Worm (Caenorhabditis elegans) whole organism, mixed stage, embryonic: ENCODE data around the gene rpn-2.

Experiments used
- M03D4.4 ChIP-seq: sonication (generic microtip); optimal IDR thresholded peaks from 2 replicates; lab custom pipeline; 2017; ENCODE audit warnings: mild to moderate bottlenecking, missing genetic modification characterization, missing compliant biosample characterization
- bed-3 ChIP-seq: fragments of 200-800 bp; sonication (Bioruptor generic); optimal IDR thresholded peaks from 3 replicates; lab custom pipeline; 2018; ENCODE audit warnings: mild to moderate bottlenecking, missing genetic modification characterization, moderate library complexity, missing compliant biosample characterization
- blmp-1 ChIP-seq: fragments of 150-350 bp; optimal IDR thresholded peaks from 2 replicates; lab custom pipeline; 2014; ENCODE audit warnings: missing biosample characterization, missing genetic modification characterization
- ceh-39 ChIP-seq: fragments of 150-350 bp; optimal IDR thresholded peaks from 2 replicates; lab custom pipeline; 2014; ENCODE audit warnings: missing biosample characterization, missing genetic modification characterization
- ceh-43 ChIP-seq: fragments of 200-800 bp; sonication (Bioruptor generic); optimal IDR thresholded peaks from 2 replicates; lab custom pipeline; 2018; ENCODE audit warnings: mild to moderate bottlenecking, missing genetic modification characterization, moderate library complexity, missing compliant biosample characterization
- ceh-83 ChIP-seq: fragments of 200-800 bp; sonication (Bioruptor generic); optimal IDR thresholded peaks from 2 replicates; lab custom pipeline; 2018; ENCODE audit warnings: mild to moderate bottlenecking, missing genetic modification characterization, missing compliant biosample characterization
- ces-1 ChIP-seq: fragments of 150-350 bp; optimal IDR thresholded peaks from 2 replicates; lab custom pipeline; 2014; ENCODE audit warnings: missing biosample characterization, missing genetic modification reagents, missing genetic modification characterization
- cnd-1 ChIP-seq: fragments of 200-800 bp; sonication (Bioruptor generic); optimal IDR thresholded peaks from 2 replicates; lab custom pipeline; 2018; ENCODE audit warnings: mild to moderate bottlenecking, missing genetic modification characterization, missing compliant biosample characterization
- drap-1 ChIP-seq: fragments of 200-800 bp; sonication (Bioruptor generic); optimal IDR thresholded peaks from 3 replicates; lab custom pipeline; 2018; ENCODE audit warnings: mild to moderate bottlenecking, missing genetic modification characterization, missing compliant biosample characterization
- elt-1 ChIP-seq: sonication (generic microtip); optimal IDR thresholded peaks from 2 replicates; lab custom pipeline; 2017; ENCODE audit warnings: missing genetic modification characterization, mild to moderate bottlenecking, missing compliant biosample characterization, antibody characterized with exemption, moderate library complexity, borderline replicate concordance; ENCODE audit not compliant: insufficient read depth
- elt-3 ChIP-seq: fragments of 150-350 bp; optimal IDR thresholded peaks from 2 replicates; lab custom pipeline; 2014; ENCODE audit warnings: missing biosample characterization, missing genetic modification characterization
- flh-1 ChIP-seq: fragments of 200-800 bp; sonication (Bioruptor generic); optimal IDR thresholded peaks from 2 replicates; lab custom pipeline; 2018; ENCODE audit warnings: mild to moderate bottlenecking, missing genetic modification characterization, moderate library complexity, missing compliant biosample characterization
- ham-2 ChIP-seq: fragments of 200-800 bp; sonication (Bioruptor generic); optimal IDR thresholded peaks from 2 replicates; lab custom pipeline; 2018; ENCODE audit warnings: mild to moderate bottlenecking, missing genetic modification characterization, missing compliant biosample characterization
- hlh-1 ChIP-seq: fragments of 150-350 bp; optimal IDR thresholded peaks from 2 replicates; lab custom pipeline; 2014; ENCODE audit warnings: missing biosample characterization, missing genetic modification reagents, missing genetic modification characterization
- lin-13 ChIP-seq: fragments of 150-350 bp; optimal IDR thresholded peaks from 2 replicates; lab custom pipeline; 2014; ENCODE audit warnings: missing biosample characterization, missing genetic modification characterization
- lin-32 ChIP-seq: fragments of 200-800 bp; sonication (Bioruptor generic); optimal IDR thresholded peaks from 2 replicates; lab custom pipeline; 2018; ENCODE audit warnings: mild to moderate bottlenecking, missing genetic modification characterization, missing compliant biosample characterization
- lsy-2 ChIP-seq: fragments of 150-350 bp; optimal IDR thresholded peaks from 2 replicates; lab custom pipeline; 2014; ENCODE audit warnings: missing biosample characterization, missing genetic modification characterization
- mab-5 ChIP-seq: fragments of 150-350 bp; optimal IDR thresholded peaks from 2 replicates; lab custom pipeline; 2014; ENCODE audit warnings: missing biosample characterization, missing genetic modification characterization
- mep-1 ChIP-seq: fragments of 150-350 bp; optimal IDR thresholded peaks from 2 replicates; lab custom pipeline; 2017; ENCODE audit warnings: missing biosample characterization, missing genetic modification reagents, missing genetic modification characterization, inconsistent platforms
- mls-2 ChIP-seq: sonication (generic microtip); optimal IDR thresholded peaks from 2 replicates; lab custom pipeline; 2016; ENCODE audit warnings: mild to moderate bottlenecking, missing genetic modification characterization, moderate library complexity, missing compliant biosample characterization
- nhr-12 ChIP-seq: fragments of 150-350 bp; optimal IDR thresholded peaks from 2 replicates; lab custom pipeline; 2014; ENCODE audit warnings: missing biosample characterization, missing genetic modification characterization
- nhr-2 ChIP-seq: fragments of 150-350 bp; optimal IDR thresholded peaks from 2 replicates; lab custom pipeline; 2014; ENCODE audit warnings: missing biosample characterization, missing genetic modification characterization
- nhr-237 ChIP-seq: fragments of 150-350 bp; optimal IDR thresholded peaks from 2 replicates; lab custom pipeline; 2014; ENCODE audit warnings: missing biosample characterization, missing genetic modification characterization
- nhr-28 ChIP-seq: fragments of 150-350 bp; optimal IDR thresholded peaks from 2 replicates; lab custom pipeline; 2014; ENCODE audit warnings: missing biosample characterization, missing genetic modification characterization
- nhr-76 ChIP-seq: sonication (generic microtip); optimal IDR thresholded peaks from 2 replicates; lab custom pipeline; 2017; ENCODE audit warnings: missing biosample characterization, missing genetic modification characterization
- pha-4 ChIP-seq: fragments of 150-350 bp; optimal IDR thresholded peaks from 2 replicates; lab custom pipeline; 2018; ENCODE audit warnings: missing biosample characterization, missing genetic modification reagents, missing genetic modification characterization
- sem-2 ChIP-seq: fragments of 200-800 bp; sonication (Bioruptor generic); optimal IDR thresholded peaks from 2 replicates; lab custom pipeline; 2018; ENCODE audit warnings: mild to moderate bottlenecking, missing genetic modification characterization, missing compliant biosample characterization
- snpc-4 ChIP-seq: fragments of 150-350 bp; optimal IDR thresholded peaks from 2 replicates; lab custom pipeline; 2014; ENCODE audit warnings: missing biosample characterization, missing genetic modification characterization
- sptf-1 ChIP-seq: sonication (generic microtip); optimal IDR thresholded peaks from 2 replicates; lab custom pipeline; 2017; ENCODE audit warnings: mild to moderate bottlenecking, missing genetic modification characterization, moderate library complexity, missing compliant biosample characterization
- tbx-8 ChIP-seq: fragments of 200-800 bp; sonication (Bioruptor generic); optimal IDR thresholded peaks from 2 replicates; lab custom pipeline; 2018; ENCODE audit warnings: mild to moderate bottlenecking, missing genetic modification characterization, moderate library complexity, missing compliant biosample characterization
- unc-120 ChIP-seq: sonication (generic microtip); optimal IDR thresholded peaks from 2 replicates; lab custom pipeline; 2017; ENCODE audit warnings: missing genetic modification characterization, missing compliant biosample characterization; ENCODE audit not compliant: poor library complexity, severe bottlenecking
- unc-39 ChIP-seq: fragments of 150-350 bp; optimal IDR thresholded peaks from 2 replicates; lab custom pipeline; 2014; ENCODE audit warnings: missing biosample characterization, missing genetic modification characterization
- unc-62 ChIP-seq: fragments of 150-350 bp; optimal IDR thresholded peaks from 2 replicates; lab custom pipeline; 2014; ENCODE audit warnings: missing biosample characterization, missing genetic modification reagents, missing genetic modification characterization
- zip-8 ChIP-seq: fragments of 150-350 bp; optimal IDR thresholded peaks from 2 replicates; lab custom pipeline; 2014; ENCODE audit warnings: missing biosample characterization, missing genetic modification characterization
- ztf-11 ChIP-seq: fragments of 150-350 bp; optimal IDR thresholded peaks from 2 replicates; lab custom pipeline; 2014; ENCODE audit warnings: missing biosample characterization, missing genetic modification characterization

Gene rpn-2

DNA sequence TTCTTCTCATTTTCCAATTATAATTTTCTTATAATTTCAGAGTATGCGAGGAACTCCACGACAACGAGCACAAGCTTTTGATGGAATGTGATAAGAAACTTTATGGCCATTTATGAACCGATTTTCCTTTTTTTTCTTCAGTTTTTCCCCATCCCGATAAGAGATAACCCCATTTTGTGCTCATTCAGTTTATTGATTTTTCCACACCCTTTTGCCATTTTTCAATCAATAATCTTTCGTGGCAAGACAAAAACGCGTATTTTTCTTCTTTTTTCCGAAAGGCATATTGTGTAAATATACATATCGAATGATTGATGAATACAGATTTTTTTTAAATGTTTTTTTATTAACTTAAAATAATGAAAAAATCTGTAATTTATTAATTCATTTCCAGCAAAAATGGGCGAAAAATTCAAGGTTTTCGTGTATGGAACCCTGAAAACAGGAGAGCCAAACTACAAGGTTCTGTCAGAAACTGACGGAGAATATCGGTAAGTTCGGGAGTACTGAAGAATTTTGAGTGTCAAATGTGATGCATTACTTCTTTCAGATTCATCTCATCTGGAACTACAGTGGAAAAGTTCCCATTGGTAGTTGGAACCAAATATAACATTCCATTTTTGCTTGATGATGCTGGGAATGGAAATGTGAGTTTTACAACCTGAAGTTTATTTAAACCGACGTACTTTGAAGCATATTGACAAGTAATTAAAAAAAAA, 34.6 kb upstream of the rpn-2 start, which contains the start of gene F42A10.9:
TSS of gene F42A10.9 (plus strand) at position 321 of the 719 bp plus-strand sequence.
- TF ChIP-seq sem-2 (GFP tag; lab: Kevin White, UChicago) (no peak), lsy-2 (tag; lab: Kevin White, UChicago) (no peak), lin-13 (tag; lab: Kevin White, UChicago) (no peak), nhr-2 (tag; lab: Kevin White, UChicago) (no peak)

DNA sequence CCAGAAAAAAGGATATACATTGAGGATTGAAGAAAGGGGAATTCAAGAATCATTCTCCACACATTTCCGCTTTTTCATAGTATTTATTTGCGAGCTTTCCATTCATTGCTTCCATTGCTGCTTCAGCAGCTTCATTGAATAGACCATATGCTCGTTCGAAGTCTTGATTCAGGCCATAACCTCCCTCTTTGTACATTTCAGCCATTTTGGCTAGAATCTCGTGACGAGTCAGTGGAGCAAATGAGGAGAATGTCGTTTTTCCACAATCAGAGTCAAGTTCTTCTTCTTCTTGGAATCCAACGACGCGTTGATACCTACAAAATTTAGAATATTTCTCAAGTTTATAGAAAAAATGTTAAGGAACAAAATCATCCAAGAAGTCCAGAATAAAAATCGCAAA, 33.7 kb upstream of the rpn-2 start:
- TF ChIP-seq mep-1 (no peak), bed-3 (no peak), sem-2 (GFP tag; lab: Kevin White, UChicago) (no peak), mls-2 (tag; lab: Kevin White, UChicago) (no peak), nhr-2 (tag; lab: Kevin White, UChicago) (no peak), cnd-1 (tag; lab: Kevin White, UChicago) (no peak), elt-3 (tag; lab: Kevin White, UChicago) (no peak), unc-120 (tag; lab: Kevin White, UChicago) (no peak), nhr-76 (tag; lab: Kevin White, UChicago) (no peak), lin-13 (tag; lab: Kevin White, UChicago) (no peak), ces-1 (no peak), lin-32 (no peak), ztf-11 (tag; lab: Kevin White, UChicago) (no peak), ham-2 (no peak), ceh-39 (no peak)

- TF ChIP-seq mep-1 = no peak
- no peak for TF ChIP-seq nhr-237 (tag; lab: Kevin White, UChicago)
- TF ChIP-seq sem-2 (GFP tag; lab: Kevin White, UChicago) = no peak
- no peak for TF ChIP-seq sptf-1 (tag; lab: Kevin White, UChicago)
- TF ChIP-seq lsy-2 (tag; lab: Kevin White, UChicago) = no peak
- TF ChIP-seq, all 35 proteins: peak for 0
Measured at ce11 chrIII:6166634-6167033, 32.4 kb upstream of the rpn-2 start.

- TF ChIP-seq snpc-4 (tag; lab: Kevin White, UChicago) = no peak
- TF ChIP-seq M03D4.4 (tag; lab: Kevin White, UChicago) = no peak
- no peak for TF ChIP-seq unc-39
- TF ChIP-seq zip-8 = no peak
- TF ChIP-seq lin-32 = no peak
- no peak for TF ChIP-seq ces-1
- no peak for TF ChIP-seq blmp-1 (tag; lab: Kevin White, UChicago)
- no peak for TF ChIP-seq ceh-39
- no peak for TF ChIP-seq hlh-1 (tag; lab: Kevin White, UChicago)
Measured at ce11 chrIII:6168497-6169227, 30.3 kb upstream of the rpn-2 start, which contains the start of gene efk-1. Gene efk-1 (minus strand): TSS chrIII:6168547.

- no peak for TF ChIP-seq flh-1
- TF ChIP-seq lsy-2 (tag; lab: Kevin White, UChicago) = peak; percentile 6
- no peak for TF ChIP-seq M03D4.4 (tag; lab: Kevin White, UChicago)
- no peak for TF ChIP-seq elt-1 (tag; lab: Kevin White, UChicago)
- no peak for TF ChIP-seq nhr-12 (tag; lab: Kevin White, UChicago)
- no peak for TF ChIP-seq blmp-1 (tag; lab: Kevin White, UChicago)
- TF ChIP-seq snpc-4 (tag; lab: Kevin White, UChicago) = no peak
- TF ChIP-seq nhr-2 (tag; lab: Kevin White, UChicago) = no peak
- TF ChIP-seq ham-2 = no peak
- peak; percentile 62 for TF ChIP-seq unc-120 (tag; lab: Kevin White, UChicago)
- TF ChIP-seq bed-3 = no peak
- no peak for TF ChIP-seq sem-2 (GFP tag; lab: Kevin White, UChicago)
- TF ChIP-seq pha-4 = no peak
- TF ChIP-seq unc-62 (GFP tag; lab: Kevin White, UChicago) = peak; percentile 60
- no peak for TF ChIP-seq ces-1
- TF ChIP-seq unc-39 = no peak
- no peak for TF ChIP-seq mab-5 (tag; lab: Kevin White, UChicago)
- TF ChIP-seq ztf-11 (tag; lab: Kevin White, UChicago) = no peak
- no peak for TF ChIP-seq lin-13 (tag; lab: Kevin White, UChicago)
- TF ChIP-seq nhr-237 (tag; lab: Kevin White, UChicago) = peak; percentile 13
- no peak for TF ChIP-seq ceh-43 (GFP tag; lab: Kevin White, UChicago)
- no peak for TF ChIP-seq ceh-39
- TF ChIP-seq mls-2 (tag; lab: Kevin White, UChicago) = no peak
- TF ChIP-seq elt-3 (tag; lab: Kevin White, UChicago) = no peak
- no peak for TF ChIP-seq mep-1
- no peak for TF ChIP-seq ceh-83 (GFP tag; lab: Kevin White, UChicago)
- peak; percentile 18 for TF ChIP-seq hlh-1 (tag; lab: Kevin White, UChicago)
- TF ChIP-seq cnd-1 (tag; lab: Kevin White, UChicago) = no peak
- no peak for TF ChIP-seq tbx-8
- no peak for TF ChIP-seq zip-8
- TF ChIP-seq nhr-28 (tag; lab: Kevin White, UChicago) = no peak
- TF ChIP-seq drap-1 (GFP tag; lab: Kevin White, UChicago) = no peak
- TF ChIP-seq nhr-76 (tag; lab: Kevin White, UChicago) = no peak
- TF ChIP-seq sptf-1 (tag; lab: Kevin White, UChicago) = no peak
- TF ChIP-seq lin-32 = no peak
Measured at ce11 chrIII:6170038-6170437, 28.9 kb upstream of the rpn-2 start.
